Worm (Caenorhabditis elegans): ENCODE results near the gene F55C9.5.

DNA sequence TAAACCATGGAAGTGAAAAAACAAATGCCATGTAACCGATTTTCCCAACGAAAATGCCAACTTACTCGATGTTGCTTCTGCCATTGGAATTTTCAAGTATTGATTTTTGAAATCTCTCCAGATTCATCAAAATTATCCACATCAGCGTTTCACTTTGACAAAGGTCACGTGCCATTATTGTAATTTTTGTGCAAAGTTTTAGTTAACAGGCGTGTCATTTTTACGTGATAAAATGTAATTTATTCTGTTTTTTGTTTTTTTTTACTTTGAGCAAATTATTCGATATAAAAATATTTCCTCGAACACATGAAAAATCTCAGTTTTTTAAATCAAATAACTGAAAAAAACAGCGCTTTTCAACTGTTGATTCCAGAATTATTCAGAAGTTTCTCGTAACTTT is 30.6 kb downstream of the F55C9.5 start, which contains the start of gene F21D9.2:
- TF ChIP-seq him-1 (tag; optimal IDR thresholded peaks at IDR 0.05) (no peak), W03F9.2 (tag; optimal IDR thresholded peaks at IDR 0.05) (no peak)

Data from whole organism, L4/young adult.